Fruit fly (Drosophila melanogaster) whole organism, adult: ENCODE measurements around the gene CG15922.

Experiments
- CG11617 ChIP-seq: fragments of 200-800 bp; sonication (Bioruptor generic); optimal IDR thresholded peaks from 2 replicates; lab custom pipeline; 2017; ENCODE audit warnings: mild to moderate bottlenecking, missing biosample characterization, missing genetic modification reagents, missing genetic modification characterization
- CG12768 ChIP-seq: fragments of 200-800 bp; sonication (Bioruptor generic); optimal IDR thresholded peaks from 2 replicates; lab custom pipeline; 2017; ENCODE audit warnings: missing biosample characterization, missing genetic modification characterization, mild to moderate bottlenecking, moderate library complexity, missing genetic modification reagents
- CG14711 ChIP-seq: fragments of 200-800 bp; sonication (Bioruptor generic); optimal IDR thresholded peaks from 2 replicates; lab custom pipeline; 2018; ENCODE audit warnings: missing biosample characterization, mild to moderate bottlenecking, missing genetic modification characterization, moderate library complexity
- CG1620 ChIP-seq: fragments of 200-800 bp; sonication (Bioruptor generic); optimal IDR thresholded peaks from 2 replicates; lab custom pipeline; 2016; ENCODE audit warnings: missing biosample characterization, missing genetic modification characterization
- CG33017 ChIP-seq: fragments of 200-800 bp; sonication (Bioruptor generic); optimal IDR thresholded peaks from 2 replicates; lab custom pipeline; 2018; ENCODE audit warnings: missing biosample characterization, mild to moderate bottlenecking, missing genetic modification characterization, moderate library complexity
- CG5204 ChIP-seq: fragments of 200-800 bp; sonication (Bioruptor generic); optimal IDR thresholded peaks from 2 replicates; lab custom pipeline; 2016; ENCODE audit warnings: missing biosample characterization, missing genetic modification characterization
- CG7045 ChIP-seq: fragments of 200-800 bp; sonication (Bioruptor generic); optimal IDR thresholded peaks from 2 replicates; lab custom pipeline; 2017; ENCODE audit warnings: missing biosample characterization, mild to moderate bottlenecking, missing genetic modification characterization
- CG7101 ChIP-seq: fragments of 200-800 bp; sonication (Bioruptor generic); optimal IDR thresholded peaks from 2 replicates; lab custom pipeline; 2018; ENCODE audit warnings: missing biosample characterization, mild to moderate bottlenecking, missing genetic modification characterization, moderate library complexity
- Clk ChIP-seq: fragments of 200-800 bp; sonication (Bioruptor generic); optimal IDR thresholded peaks from 2 replicates; lab custom pipeline; 2017; ENCODE audit warnings: missing biosample characterization, missing genetic modification characterization
- Crg-1 ChIP-seq: fragments of 200-800 bp; sonication (Bioruptor generic); optimal IDR thresholded peaks from 2 replicates; lab custom pipeline; 2016; ENCODE audit warnings: missing biosample characterization, missing genetic modification characterization
- Hr96 ChIP-seq: fragments of 200-800 bp; sonication (Bioruptor generic); optimal IDR thresholded peaks from 2 replicates; lab custom pipeline; 2016; ENCODE audit warnings: missing biosample characterization, missing genetic modification characterization
- Mnt ChIP-seq: fragments of 200-800 bp; sonication (Bioruptor generic); optimal IDR thresholded peaks from 2 replicates; lab custom pipeline; 2016; ENCODE audit warnings: missing biosample characterization, mild to moderate bottlenecking, missing genetic modification characterization
- bab1 ChIP-seq: fragments of 200-800 bp; sonication (Bioruptor generic); optimal IDR thresholded peaks from 3 replicates; lab custom pipeline; 2019; ENCODE audit warnings: missing biosample characterization, mild to moderate bottlenecking, missing genetic modification characterization, moderate library complexity
- cic ChIP-seq: fragments of 200-800 bp; sonication (Bioruptor generic); optimal IDR thresholded peaks from 2 replicates; lab custom pipeline; 2017; ENCODE audit warnings: missing biosample characterization, mild to moderate bottlenecking, missing genetic modification characterization, moderate library complexity
- cnc ChIP-seq, 2 experiments: fragments of >200 bp; optimal IDR thresholded peaks; 2 replicates each; lab custom pipeline; 2017
- kay ChIP-seq: fragments of 200-800 bp; sonication (Bioruptor generic); peaks from one replicate; lab custom pipeline; 2016; ENCODE audit warnings: missing biosample characterization, missing genetic modification characterization, borderline replicate concordance
- ovo ChIP-seq: fragments of 200-800 bp; sonication (Bioruptor generic); optimal IDR thresholded peaks from 2 replicates; lab custom pipeline; 2016; ENCODE audit warnings: missing biosample characterization, missing genetic modification characterization
- pad ChIP-seq: fragments of 200-800 bp; sonication (Bioruptor generic); optimal IDR thresholded peaks from 3 replicates; lab custom pipeline; 2017; ENCODE audit warnings: missing biosample characterization, missing genetic modification characterization, mild to moderate bottlenecking, moderate library complexity, missing genetic modification reagents
- tj ChIP-seq: fragments of 200-800 bp; sonication (Bioruptor generic); optimal IDR thresholded peaks from 3 replicates; lab custom pipeline; 2017; ENCODE audit warnings: missing biosample characterization, mild to moderate bottlenecking, missing genetic modification characterization, moderate library complexity
- toe ChIP-seq: fragments of 200-800 bp; sonication (Bioruptor generic); optimal IDR thresholded peaks from 2 replicates; lab custom pipeline; 2016; ENCODE audit warnings: missing biosample characterization, missing genetic modification characterization

CG15922 gene

dm6 chr3R:20597407-20598325 lies 37.6 kb upstream of the CG15922 start:
- TF ChIP-seq CG12768 (GFP tag; lab: Kevin White, UChicago) (no peak), CG7101 (no peak), Mnt (GFP tag; lab: Kevin White, UChicago) (no peak), cic (GFP tag; lab: Kevin White, UChicago) (no peak), CG11617 (no peak), Clk (GFP tag; lab: Kevin White, UChicago) (no peak), CG7045 (GFP tag; lab: Kevin White, UChicago) (no peak), CG1620 (GFP tag; lab: Kevin White, UChicago) (no peak), toe (GFP tag; lab: Kevin White, UChicago) (no peak), CG33017 (no peak), kay (GFP tag; lab: Kevin White, UChicago) (no peak), cnc (optimal IDR thresholded peaks at IDR 0.05; lab: Kevin White, UChicago) (no peak), ovo (GFP tag; lab: Kevin White, UChicago) (no peak), pad (GFP tag; lab: Kevin White, UChicago) (no peak), tj (GFP tag; lab: Kevin White, UChicago) (no peak)

- TF ChIP-seq CG11617: no peak
- TF ChIP-seq tj (GFP tag; lab: Kevin White, UChicago): peak; percentile 10
Measured at dm6 chr3R:20596337-20596962, 36.4 kb upstream of the CG15922 start.

- TF ChIP-seq cnc (optimal IDR thresholded peaks at IDR 0.05; lab: Kevin White, UChicago) (no peak), CG12768 (GFP tag; lab: Kevin White, UChicago) (no peak), bab1 (GFP tag; lab: Kevin White, UChicago) (no peak), Crg-1 (GFP tag; lab: Kevin White, UChicago) (no peak), pad (GFP tag; lab: Kevin White, UChicago) (no peak), cic (GFP tag; lab: Kevin White, UChicago) (no peak), CG7101 (no peak), CG14711 (tag; lab: Kevin White, UChicago) (no peak), kay (GFP tag; lab: Kevin White, UChicago) (no peak), Hr96 (GFP tag; lab: Kevin White, UChicago) (no peak), tj (GFP tag; lab: Kevin White, UChicago) (no peak), CG11617 (no peak), CG5204 (GFP tag; lab: Kevin White, UChicago) (no peak), Clk (GFP tag; lab: Kevin White, UChicago) (no peak), CG33017 (no peak), Mnt (GFP tag; lab: Kevin White, UChicago) (no peak), toe (GFP tag; lab: Kevin White, UChicago) (no peak), CG1620 (GFP tag; lab: Kevin White, UChicago) (no peak), CG7045 (GFP tag; lab: Kevin White, UChicago) (no peak)
Measured at dm6 chr3R:20595901-20596300, 35.8 kb upstream of the CG15922 start.

- no peak for TF ChIP-seq CG33017
- TF ChIP-seq Hr96 (GFP tag; lab: Kevin White, UChicago): no peak
- TF ChIP-seq Crg-1 (GFP tag; lab: Kevin White, UChicago): no peak
- TF ChIP-seq tj (GFP tag; lab: Kevin White, UChicago): no peak
- no peak for TF ChIP-seq CG7101
- no peak for TF ChIP-seq Clk (GFP tag; lab: Kevin White, UChicago)
- no peak for TF ChIP-seq CG7045 (GFP tag; lab: Kevin White, UChicago)
- no peak for TF ChIP-seq cic (GFP tag; lab: Kevin White, UChicago)
- no peak for TF ChIP-seq CG12768 (GFP tag; lab: Kevin White, UChicago)
- no peak for TF ChIP-seq CG14711 (tag; lab: Kevin White, UChicago)
- TF ChIP-seq pad (GFP tag; lab: Kevin White, UChicago): no peak
- no peak for TF ChIP-seq CG5204 (GFP tag; lab: Kevin White, UChicago)
- no peak for TF ChIP-seq kay (GFP tag; lab: Kevin White, UChicago)
- no peak for TF ChIP-seq CG1620 (GFP tag; lab: Kevin White, UChicago)
- TF ChIP-seq cnc (optimal IDR thresholded peaks at IDR 0.05; lab: Kevin White, UChicago): no peak
- no peak for TF ChIP-seq CG11617
- no peak for TF ChIP-seq Mnt (GFP tag; lab: Kevin White, UChicago)
- no peak for TF ChIP-seq toe (GFP tag; lab: Kevin White, UChicago)
- no peak for TF ChIP-seq ovo (GFP tag; lab: Kevin White, UChicago)
Measured at dm6 chr3R:20595145-20595812, 35.2 kb upstream of the CG15922 start.
